Worm (Caenorhabditis elegans) whole organism, L4 larva: ENCODE data around the gene EGAP9.4.

ENCODE experiments used
- F10B5.3 ChIP-seq: sonication (generic microtip); optimal IDR thresholded peaks from 2 replicates; lab custom pipeline; 2016; ENCODE audit warnings: mild to moderate bottlenecking, missing genetic modification characterization, missing compliant biosample characterization
- F44E2.7 ChIP-seq: fragments of 200-800 bp; sonication (Bioruptor generic); IDR thresholded peaks from 2 replicates; pipeline ENCODE4 v2.1.2; 2022; ENCODE audit warnings: missing genetic modification characterization, missing compliant biosample characterization
- F49E8.2 ChIP-seq: sonication (generic microtip); optimal IDR thresholded peaks from 2 replicates; lab custom pipeline; 2016; ENCODE audit warnings: missing compliant biosample characterization, mild to moderate bottlenecking, missing genetic modification characterization, borderline replicate concordance
- R02D3.7 ChIP-seq: fragments of 150-350 bp; sonication (generic microtip); optimal IDR thresholded peaks from 3 replicates; lab custom pipeline; 2014; ENCODE audit warnings: missing biosample characterization, missing genetic modification characterization
- T26A8.4 ChIP-seq: fragments of 200-800 bp; sonication (Bioruptor generic); IDR thresholded peaks from 2 replicates; pipeline ENCODE4 v1.3.6; 2022; ENCODE audit warnings: missing genetic modification characterization, missing compliant biosample characterization
- Y105C5A.15 ChIP-seq: fragments of 200-800 bp; sonication (Bioruptor generic); IDR thresholded peaks from 2 replicates; pipeline ENCODE4 v1.3.6; 2022; ENCODE audit warnings: missing genetic modification characterization, missing compliant biosample characterization
- Y48G9A.11 ChIP-seq: fragments of 200-800 bp; sonication (Bioruptor generic); IDR thresholded peaks from 2 replicates; pipeline ENCODE4 v1.3.6; 2022; ENCODE audit warnings: missing genetic modification reagents, missing genetic modification characterization, missing compliant biosample characterization
- Y75B8A.6 ChIP-seq: fragments of 200-800 bp; sonication (Bioruptor generic); IDR thresholded peaks from 2 replicates; pipeline ENCODE4 v1.3.6; 2022; ENCODE audit warnings: missing genetic modification reagents, missing genetic modification characterization, missing compliant biosample characterization
- ZK546.5 ChIP-seq, 2 experiments: sonication (generic microtip); optimal IDR thresholded peaks; 2 replicates each; lab custom pipeline; 2017; ENCODE audit warnings: missing biosample characterization in 2 of 2, missing genetic modification characterization in 2 of 2
- aha-1 ChIP-seq: fragments of 150-350 bp; peaks from one replicate; lab custom pipeline; 2014; ENCODE audit warnings: missing biosample characterization, missing genetic modification characterization
- arid-1 ChIP-seq: fragments of 200-800 bp; sonication (Bioruptor generic); conservative IDR thresholded peaks from 2 replicates; pipeline ENCODE4 v1.3.6; 2022; ENCODE audit warnings: missing genetic modification reagents, missing genetic modification characterization, missing compliant biosample characterization
- daf-12 ChIP-seq: fragments of 150-350 bp; optimal IDR thresholded peaks from 2 replicates; lab custom pipeline; 2014; ENCODE audit warnings: missing biosample characterization, missing genetic modification reagents, missing genetic modification characterization
- daf-16 ChIP-seq, 3 experiments: sonication (generic microtip); optimal IDR thresholded peaks; 2 replicates each; lab custom pipeline; 2016 to 2017; ENCODE audit warnings: missing genetic modification characterization in 3 of 3, missing genetic modification reagents in 3 of 3, mild to moderate bottlenecking in 2 of 3, missing compliant biosample characterization in 2 of 3, missing biosample characterization in 1 of 3, moderate library complexity in 1 of 3
- daf-19 ChIP-seq: fragments of 200-800 bp; sonication (Bioruptor generic); conservative IDR thresholded peaks from 2 replicates; pipeline ENCODE4 v1.3.6; 2022; ENCODE audit warnings: missing genetic modification characterization, missing compliant biosample characterization
- dmd-6 ChIP-seq: fragments of 200-800 bp; sonication (Bioruptor generic); IDR thresholded peaks from 2 replicates; pipeline ENCODE4 v1.3.6; 2022; ENCODE audit warnings: missing genetic modification reagents, missing genetic modification characterization, missing compliant biosample characterization
- dmd-8 ChIP-seq: fragments of 200-800 bp; sonication (Bioruptor generic); IDR thresholded peaks from 2 replicates; pipeline ENCODE4 v1.3.6; 2022; ENCODE audit warnings: missing genetic modification characterization, missing compliant biosample characterization
- dmd-9 ChIP-seq: fragments of 200-800 bp; sonication (Bioruptor generic); IDR thresholded peaks from 2 replicates; pipeline ENCODE4 v1.3.6; 2022; ENCODE audit warnings: missing genetic modification reagents, missing genetic modification characterization, missing compliant biosample characterization
- dve-1 ChIP-seq: sonication (generic microtip); optimal IDR thresholded peaks from 2 replicates; lab custom pipeline; 2017; ENCODE audit warnings: antibody characterized with exemption, mild to moderate bottlenecking, missing genetic modification characterization, missing compliant biosample characterization; ENCODE audit not compliant: insufficient read depth
- fos-1 ChIP-seq: fragments of 150-350 bp; optimal IDR thresholded peaks from 2 replicates; lab custom pipeline; 2014; ENCODE audit warnings: missing biosample characterization, missing genetic modification characterization
- hif-1 ChIP-seq, 2 experiments: sonication (generic microtip); optimal IDR thresholded peaks; 2 replicates each; lab custom pipeline; 2016 to 2017; ENCODE audit warnings: missing compliant biosample characterization in 2 of 2, missing genetic modification characterization in 2 of 2, missing genetic modification reagents in 2 of 2, missing genotype in 2 of 2, mild to moderate bottlenecking in 1 of 2
- hlh-11 ChIP-seq: fragments of 200-800 bp; sonication (Bioruptor generic); optimal IDR thresholded peaks from 2 replicates; lab custom pipeline; 2018; ENCODE audit warnings: mild to moderate bottlenecking, missing genetic modification characterization, missing compliant biosample characterization
- hlh-30 ChIP-seq: sonication (generic microtip); optimal IDR thresholded peaks from 2 replicates; lab custom pipeline; 2017; ENCODE audit warnings: antibody characterized with exemption, mild to moderate bottlenecking, missing genetic modification characterization, missing compliant biosample characterization; ENCODE audit not compliant: insufficient read depth
- hmg-1.1 ChIP-seq: fragments of 200-800 bp; sonication (Bioruptor generic); IDR thresholded peaks from 2 replicates; pipeline ENCODE4 v1.3.6; 2022; ENCODE audit warnings: missing genetic modification reagents, missing genetic modification characterization, missing compliant biosample characterization
- lin-38 ChIP-seq: fragments of 200-800 bp; sonication (Bioruptor generic); IDR thresholded peaks from 2 replicates; pipeline ENCODE4 v1.3.6; 2022; ENCODE audit warnings: missing genetic modification reagents, missing genetic modification characterization, missing compliant biosample characterization
- madf-5 ChIP-seq, 2 experiments: fragments of 200-800 bp; sonication (Bioruptor generic); IDR thresholded peaks; 2 replicates each; pipeline ENCODE4 v1.3.6; 2022; ENCODE audit warnings: missing compliant biosample characterization in 2 of 2, missing genetic modification characterization in 2 of 2
- mdt-29 ChIP-seq: fragments of 200-800 bp; sonication (Bioruptor generic); IDR thresholded peaks from 2 replicates; pipeline ENCODE4 v1.3.6; 2022; ENCODE audit warnings: missing genetic modification reagents, missing genetic modification characterization, missing compliant biosample characterization
- mes-2 ChIP-seq: sonication (generic microtip); optimal IDR thresholded peaks from 2 replicates; lab custom pipeline; 2016; ENCODE audit warnings: missing genotype, mild to moderate bottlenecking, missing genetic modification characterization, missing compliant biosample characterization; ENCODE audit not compliant: poor library complexity, severe bottlenecking
- nhr-102 ChIP-seq: sonication (generic microtip); optimal IDR thresholded peaks from 2 replicates; lab custom pipeline; 2016; ENCODE audit warnings: mild to moderate bottlenecking, missing genetic modification characterization, moderate library complexity, missing compliant biosample characterization
- nhr-11 ChIP-seq: fragments of 150-350 bp; optimal IDR thresholded peaks from 2 replicates; lab custom pipeline; 2014; ENCODE audit warnings: missing biosample characterization, missing genetic modification characterization
- nhr-111 ChIP-seq: fragments of 200-800 bp; sonication (Bioruptor generic); optimal IDR thresholded peaks from 2 replicates; lab custom pipeline; 2018; ENCODE audit warnings: mild to moderate bottlenecking, missing genetic modification characterization, missing compliant biosample characterization
- nhr-28 ChIP-seq: fragments of 150-350 bp; optimal IDR thresholded peaks from 2 replicates; lab custom pipeline; 2014; ENCODE audit warnings: missing biosample characterization, missing genetic modification characterization
- nhr-41 ChIP-seq: fragments of 200-800 bp; sonication (Bioruptor generic); IDR thresholded peaks from 2 replicates; pipeline ENCODE4 v1.3.6; 2022; ENCODE audit warnings: missing genetic modification reagents, missing genetic modification characterization, missing compliant biosample characterization
- nhr-48 ChIP-seq: sonication (generic microtip); optimal IDR thresholded peaks from 2 replicates; lab custom pipeline; 2016; ENCODE audit warnings: mild to moderate bottlenecking, missing genetic modification characterization, missing compliant biosample characterization
- nhr-6 ChIP-seq: fragments of 150-350 bp; optimal IDR thresholded peaks from 2 replicates; lab custom pipeline; 2014; ENCODE audit warnings: missing biosample characterization, missing genetic modification characterization
- nhr-76 ChIP-seq: fragments of 150-350 bp; optimal IDR thresholded peaks from 2 replicates; lab custom pipeline; 2014; ENCODE audit warnings: missing biosample characterization, missing genetic modification characterization
- rbr-2 ChIP-seq: sonication (generic microtip); optimal IDR thresholded peaks from 2 replicates; lab custom pipeline; 2016; ENCODE audit warnings: missing genotype, missing genetic modification characterization, missing compliant biosample characterization
- spr-3 ChIP-seq: fragments of 200-800 bp; sonication (Bioruptor generic); optimal IDR thresholded peaks from 2 replicates; lab custom pipeline; 2018; ENCODE audit warnings: mild to moderate bottlenecking, missing genetic modification characterization, missing compliant biosample characterization
- tag-97 ChIP-seq: fragments of 200-800 bp; sonication (Bioruptor generic); IDR thresholded peaks from 2 replicates; pipeline ENCODE4 v1.3.6; 2022; ENCODE audit warnings: missing genetic modification characterization, missing compliant biosample characterization
- tra-1 ChIP-seq: fragments of 200-800 bp; sonication (Bioruptor generic); IDR thresholded peaks from 2 replicates; pipeline ENCODE4 v1.3.6; 2022; ENCODE audit warnings: missing genetic modification reagents, missing genetic modification characterization, missing compliant biosample characterization
- unc-39 ChIP-seq: sonication (generic microtip); optimal IDR thresholded peaks from 2 replicates; lab custom pipeline; 2017; ENCODE audit warnings: missing biosample characterization, missing genetic modification characterization
- ztf-11 ChIP-seq: fragments of 150-350 bp; optimal IDR thresholded peaks from 2 replicates; lab custom pipeline; 2014; ENCODE audit warnings: missing biosample characterization, missing genetic modification characterization
- ztf-7 ChIP-seq: fragments of 150-350 bp; optimal IDR thresholded peaks from 2 replicates; lab custom pipeline; 2014; ENCODE audit warnings: missing biosample characterization, missing genetic modification characterization

EGAP9.4 gene

DNA sequence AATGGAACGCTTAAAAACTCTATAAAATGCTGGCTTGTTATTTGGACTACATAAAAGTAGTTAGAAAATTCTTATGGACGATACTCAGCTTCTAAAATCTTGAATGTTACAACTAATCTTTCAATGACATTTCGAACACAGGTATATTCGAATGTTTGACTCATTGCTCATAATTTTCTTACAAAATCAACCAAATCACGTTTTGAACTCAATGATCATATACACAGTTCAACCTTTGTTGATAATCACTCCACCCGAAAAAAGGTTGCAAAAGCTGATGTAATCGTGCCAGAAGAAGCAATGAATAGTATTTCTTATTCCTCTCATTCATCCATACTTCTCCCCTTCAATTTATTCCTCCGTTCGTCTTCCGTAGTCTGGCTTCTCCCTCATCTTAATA is 27.5 kb upstream of the EGAP9.4 start, which contains the start of gene K04A8.20:
K04A8.20 (plus strand) TSS at position 301 of the 400 bp plus-strand sequence.
- no peak for TF ChIP-seq nhr-41
- no peak for TF ChIP-seq mdt-29 (GFP tag; lab: Robert Waterston, UW)
- TF ChIP-seq dve-1 (tag; lab: Kevin White, UChicago): peak; percentile 2

DNA sequence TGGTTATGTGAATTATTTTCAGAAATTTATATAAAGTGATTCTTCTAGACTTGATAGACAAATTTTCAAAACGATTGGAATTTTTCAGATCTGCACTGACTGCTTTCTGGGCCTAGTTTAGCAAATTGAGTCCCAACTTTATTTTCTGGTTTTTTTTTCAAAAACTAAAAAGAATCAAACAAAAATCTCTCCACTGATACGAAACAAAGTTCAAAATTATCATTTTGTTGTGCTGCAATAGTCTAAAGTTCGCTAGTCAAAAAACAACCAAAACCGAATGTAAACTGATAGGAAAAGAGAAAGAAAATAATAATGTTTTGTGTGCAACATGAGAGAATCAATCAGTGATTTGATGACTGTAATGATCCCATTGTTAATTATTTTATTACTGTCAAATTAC is 26.8 kb upstream of the EGAP9.4 start, which contains the start of gene lipl-4:
lipl-4 (plus strand) TSS at position 301 of the 400 bp plus-strand sequence.
- TF ChIP-seq dve-1 (tag; lab: Kevin White, UChicago): peak; percentile 1
- no peak for TF ChIP-seq daf-16 (GFP tag; optimal IDR thresholded peaks at IDR 0.05; lab: Kevin White, UChicago)
- TF ChIP-seq daf-16 (tag; optimal IDR thresholded peaks at IDR 0.05; lab: Kevin White, UChicago): peak; percentile 53
- TF ChIP-seq hif-1 (tag; optimal IDR thresholded peaks at IDR 0.05; lab: Kevin White, UChicago): no peak

DNA sequence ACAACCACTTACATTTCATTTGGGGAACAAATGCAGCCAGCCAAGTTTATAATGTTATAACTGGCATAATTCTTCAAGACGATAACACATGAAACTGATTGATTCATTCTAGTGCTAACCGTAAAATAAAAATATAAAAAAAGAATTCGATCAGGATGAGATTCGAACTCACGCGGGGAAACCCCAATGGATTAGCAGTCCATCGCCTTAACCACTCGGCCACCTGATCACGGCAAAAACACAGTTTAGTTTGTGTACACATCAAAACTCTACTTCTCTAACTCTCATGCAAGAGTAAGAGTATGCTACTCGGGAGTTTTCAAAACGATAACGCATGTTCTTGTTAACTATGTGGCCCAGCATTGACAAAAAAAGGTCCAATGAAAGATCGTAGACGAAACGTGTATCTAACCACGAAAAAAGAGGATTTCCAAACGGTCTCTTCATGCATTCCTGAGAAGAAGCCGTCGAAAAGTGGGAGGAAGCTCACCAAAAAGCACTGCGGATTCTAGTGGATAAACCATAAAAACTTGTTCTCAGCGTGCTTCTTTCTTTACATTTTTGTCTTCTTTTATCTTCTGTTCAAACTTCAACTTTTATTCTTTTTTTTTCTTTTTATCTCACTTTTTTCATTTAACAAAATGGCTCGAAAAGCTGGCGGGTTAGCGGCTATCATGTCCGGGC is 24.8 kb upstream of the EGAP9.4 start, which contains the start of gene twk-10:
twk-10 (plus strand) TSS at position 634 of the 684 bp plus-strand sequence.
- no peak for TF ChIP-seq F10B5.3 (tag; lab: Kevin White, UChicago)
- peak; percentile 41; the same call in 1 of the 2 replicates for TF ChIP-seq hmg-1.1 (GFP tag; lab: Robert Waterston, UW)
- peak; percentile 64; the same call in 1 of the 2 replicates for TF ChIP-seq arid-1
- TF ChIP-seq nhr-102: no peak
- no peak for TF ChIP-seq lin-38
- TF ChIP-seq daf-19 (GFP tag; lab: Robert Waterston, UW): 0 out of 2 replicates have a peak, but pooled peaks have one; percentile 63
- no peak for TF ChIP-seq hlh-11
- TF ChIP-seq F44E2.7 (GFP tag; lab: Robert Waterston, UW): 0 out of 2 replicates have a peak, but pooled peaks have one; percentile 62
- no peak for TF ChIP-seq nhr-76
- peak; percentile 63 for TF ChIP-seq dve-1 (tag; lab: Kevin White, UChicago)
- no peak for TF ChIP-seq hif-1 (tag; optimal IDR thresholded peaks at IDR 0.05; lab: Kevin White, UChicago)
- peak; percentile 52; the same call in 1 of the 2 replicates for TF ChIP-seq T26A8.4 (GFP tag; lab: Robert Waterston, UW)
- TF ChIP-seq dmd-6 (GFP tag; lab: Robert Waterston, UW): peak; percentile 60
- TF ChIP-seq mdt-29 (GFP tag; lab: Robert Waterston, UW): peak; percentile 64; the same call in 1 of the 2 replicates
- no peak for TF ChIP-seq aha-1 (tag; lab: Kevin White, UChicago)
- TF ChIP-seq fos-1 (tag; lab: Kevin White, UChicago): no peak
- TF ChIP-seq rbr-2: peak; percentile 9
- TF ChIP-seq Y75B8A.6 (GFP tag; lab: Robert Waterston, UW): no peak
- TF ChIP-seq tag-97: no peak
- peak; percentile 15 for TF ChIP-seq hlh-30 (tag; lab: Kevin White, UChicago)
- 0 out of 2 replicates have a peak, but pooled peaks have one; percentile 70 for TF ChIP-seq dmd-9 (GFP tag; lab: Robert Waterston, UW)
- no peak for TF ChIP-seq daf-12 (tag; lab: Kevin White, UChicago)
- no peak for TF ChIP-seq Y105C5A.15 (GFP tag; lab: Robert Waterston, UW)
- no peak for TF ChIP-seq spr-3 (GFP tag; lab: Kevin White, UChicago)
- TF ChIP-seq daf-16 (GFP tag; optimal IDR thresholded peaks at IDR 0.05; lab: Kevin White, UChicago): peak in 1 of 2 experiments; percentile 62
- TF ChIP-seq daf-16 (tag; optimal IDR thresholded peaks at IDR 0.05; lab: Kevin White, UChicago): peak; percentile 46
- TF ChIP-seq nhr-6 (tag; lab: Kevin White, UChicago): no peak
- TF ChIP-seq ZK546.5 (tag; optimal IDR thresholded peaks at IDR 0.05; lab: Kevin White, UChicago): no peak
- TF ChIP-seq nhr-41: 0 out of 2 replicates have a peak, but pooled peaks have one; percentile 34
- no peak for TF ChIP-seq ztf-7 (tag; lab: Kevin White, UChicago)
- TF ChIP-seq ztf-11 (tag; lab: Kevin White, UChicago): no peak
- TF ChIP-seq tra-1 (GFP tag; lab: Robert Waterston, UW): peak; percentile 83
- TF ChIP-seq nhr-48 (tag; lab: Kevin White, UChicago): no peak
- no peak for TF ChIP-seq nhr-11 (tag; lab: Kevin White, UChicago)
- TF ChIP-seq Y48G9A.11 (GFP tag; lab: Robert Waterston, UW): peak; percentile 69; the same call in 1 of the 2 replicates
- no peak for TF ChIP-seq unc-39 (tag; lab: Kevin White, UChicago)
- TF ChIP-seq madf-5 (GFP tag; IDR thresholded peaks at IDR 0.05; lab: Robert Waterston, UW): 0 out of 4 replicates have a peak, but pooled peaks of 1 of the 2 experiments have one; percentile 59
- no peak for TF ChIP-seq F49E8.2
- TF ChIP-seq nhr-111: peak; percentile 21
- no peak for TF ChIP-seq R02D3.7 (tag; lab: Kevin White, UChicago)
- peak; percentile 76; the same call in 1 of the 2 replicates for TF ChIP-seq dmd-8 (GFP tag; lab: Robert Waterston, UW)
- no peak for TF ChIP-seq mes-2 (tag; lab: Kevin White, UChicago)
- peak; percentile 26 for TF ChIP-seq nhr-28 (tag; lab: Kevin White, UChicago)
